Worm (Caenorhabditis elegans): ENCODE measurements around the gene R02E4.1.

- TF ChIP-seq F37D6.2 (tag; optimal IDR thresholded peaks at IDR 0.05) (peak; percentile 64), nhr-28 (tag; optimal IDR thresholded peaks at IDR 0.05) (peak; percentile 97), ceh-28 (tag; optimal IDR thresholded peaks at IDR 0.05) (peak; percentile 15), tag-97 (GFP tag; IDR thresholded peaks at IDR 0.05) (no peak), ZK546.5 (tag; optimal IDR thresholded peaks at IDR 0.05) (no peak), R02D3.7 (tag; optimal IDR thresholded peaks at IDR 0.05) (no peak), T20F7.1 (GFP tag; optimal IDR thresholded peaks at IDR 0.05) (no peak)
Observed at ce11 chrX:4145051-4145826, 40.9 kb upstream of the R02E4.1 start.
